Worm (Caenorhabditis elegans) whole organism, L3 larva: ENCODE results near the gene F31D5.1.

Source experiments
- ZK546.5 ChIP-seq: sonication (generic microtip); optimal IDR thresholded peaks from 2 replicates; lab custom pipeline; 2017; ENCODE audit warnings: missing biosample characterization, missing genetic modification characterization
- aly-2 ChIP-seq: fragments of 150-350 bp; optimal IDR thresholded peaks from 2 replicates; lab custom pipeline; 2014; ENCODE audit warnings: missing biosample characterization, missing genetic modification characterization
- ama-1 ChIP-seq: fragments of 150-350 bp; optimal IDR thresholded peaks from 2 replicates; lab custom pipeline; 2018
- ceh-28 ChIP-seq: fragments of 150-350 bp; optimal IDR thresholded peaks from 2 replicates; lab custom pipeline; 2014; ENCODE audit warnings: missing biosample characterization, missing genetic modification reagents, missing genetic modification characterization
- ceh-9 ChIP-seq: sonication (generic microtip); optimal IDR thresholded peaks from 2 replicates; lab custom pipeline; 2018; ENCODE audit warnings: missing biosample characterization, missing genetic modification characterization
- egl-27 ChIP-seq: sonication (generic microtip); optimal IDR thresholded peaks from 4 replicates; lab custom pipeline; 2017; ENCODE audit warnings: missing biosample characterization, missing genetic modification reagents, missing genetic modification characterization
- egl-5 ChIP-seq: fragments of 150-350 bp; optimal IDR thresholded peaks from 2 replicates; lab custom pipeline; 2017; ENCODE audit warnings: missing biosample characterization, missing genetic modification reagents, missing genetic modification characterization, inconsistent platforms
- elt-1 ChIP-seq: fragments of 150-350 bp; optimal IDR thresholded peaks from 2 replicates; lab custom pipeline; 2014; ENCODE audit warnings: missing biosample characterization, missing genetic modification characterization
- elt-2 ChIP-seq: sonication (generic microtip); optimal IDR thresholded peaks from 2 replicates; lab custom pipeline; 2016; ENCODE audit warnings: missing genetic modification reagents, mild to moderate bottlenecking, missing genetic modification characterization, missing compliant biosample characterization
- elt-3 ChIP-seq, 3 experiments: fragments of 150-350 bp in 1 of 3; sonication (generic microtip) in 2 of 3; optimal IDR thresholded peaks; 2 replicates in 2 of 3; 4 replicates in 1 of 3; lab custom pipeline; 2014 to 2017; ENCODE audit warnings: missing biosample characterization in 3 of 3, missing genetic modification characterization in 3 of 3
- eor-1 ChIP-seq, 2 experiments: fragments of 150-350 bp; optimal IDR thresholded peaks; 2 replicates each; lab custom pipeline; 2014 to 2018; ENCODE audit warnings: missing biosample characterization in 2 of 2, missing genetic modification characterization in 2 of 2
- fkh-10 ChIP-seq: sonication (generic microtip); optimal IDR thresholded peaks from 2 replicates; lab custom pipeline; 2017; ENCODE audit warnings: missing biosample characterization, missing genetic modification reagents, missing genetic modification characterization
- fkh-2 ChIP-seq: fragments of 150-350 bp; optimal IDR thresholded peaks from 2 replicates; lab custom pipeline; 2014; ENCODE audit warnings: missing biosample characterization, missing genetic modification reagents, missing genetic modification characterization
- fos-1 ChIP-seq: fragments of 150-350 bp; optimal IDR thresholded peaks from 2 replicates; lab custom pipeline; 2014; ENCODE audit warnings: missing biosample characterization, missing genetic modification characterization
- hmg-11 ChIP-seq: sonication (generic microtip); optimal IDR thresholded peaks from 2 replicates; lab custom pipeline; 2016; ENCODE audit warnings: missing genetic modification characterization, missing compliant biosample characterization
- jun-1 ChIP-seq: fragments of 150-350 bp; optimal IDR thresholded peaks from 2 replicates; lab custom pipeline; 2014; ENCODE audit warnings: missing biosample characterization, missing genetic modification reagents, missing genetic modification characterization
- lin-15B ChIP-seq: fragments of 150-350 bp; optimal IDR thresholded peaks from 2 replicates; lab custom pipeline; 2014; ENCODE audit warnings: missing biosample characterization, missing genetic modification characterization
- lin-39 ChIP-seq: fragments of 150-350 bp; optimal IDR thresholded peaks from 2 replicates; lab custom pipeline; 2018; ENCODE audit warnings: missing biosample characterization, missing genetic modification reagents, missing genetic modification characterization
- mdl-1 ChIP-seq: fragments of 150-350 bp; optimal IDR thresholded peaks from 2 replicates; lab custom pipeline; 2014; ENCODE audit warnings: missing biosample characterization, missing genetic modification characterization
- nhr-11 ChIP-seq: fragments of 150-350 bp; optimal IDR thresholded peaks from 2 replicates; lab custom pipeline; 2014; ENCODE audit warnings: missing biosample characterization, missing genetic modification characterization
- nhr-23 ChIP-seq: fragments of 150-350 bp; optimal IDR thresholded peaks from 2 replicates; lab custom pipeline; 2014; ENCODE audit warnings: missing biosample characterization, missing genetic modification reagents, missing genetic modification characterization
- nhr-237 ChIP-seq: fragments of 150-350 bp; optimal IDR thresholded peaks from 2 replicates; lab custom pipeline; 2014; ENCODE audit warnings: missing biosample characterization, missing genetic modification characterization
- nhr-25 ChIP-seq: sonication (generic microtip); optimal IDR thresholded peaks from 2 replicates; lab custom pipeline; 2017; ENCODE audit warnings: missing biosample characterization, missing genetic modification characterization
- nhr-28 ChIP-seq: fragments of 150-350 bp; optimal IDR thresholded peaks from 2 replicates; lab custom pipeline; 2014; ENCODE audit warnings: missing biosample characterization, missing genetic modification characterization
- nhr-67 ChIP-seq: fragments of 150-350 bp; optimal IDR thresholded peaks from 2 replicates; lab custom pipeline; 2014; ENCODE audit warnings: missing biosample characterization, missing genetic modification characterization
- nhr-76 ChIP-seq: fragments of 150-350 bp; sonication (generic microtip); optimal IDR thresholded peaks from 5 replicates; lab custom pipeline; 2014; ENCODE audit warnings: missing biosample characterization, missing genetic modification characterization
- nhr-77 ChIP-seq: fragments of 150-350 bp; optimal IDR thresholded peaks from 2 replicates; lab custom pipeline; 2014; ENCODE audit warnings: missing biosample characterization, missing genetic modification characterization
- pha-4 ChIP-seq: fragments of 150-350 bp; optimal IDR thresholded peaks from 2 replicates; lab custom pipeline; 2014; ENCODE audit warnings: missing biosample characterization, missing genetic modification reagents, missing genetic modification characterization
- pqm-1 ChIP-seq: fragments of 150-350 bp; optimal IDR thresholded peaks from 2 replicates; lab custom pipeline; 2017; ENCODE audit warnings: missing biosample characterization, missing genetic modification characterization, inconsistent platforms
- skn-1 ChIP-seq: fragments of 150-350 bp; optimal IDR thresholded peaks from 2 replicates; lab custom pipeline; 2014; ENCODE audit warnings: missing biosample characterization, missing genetic modification characterization
- tbx-2 ChIP-seq: sonication (generic microtip); optimal IDR thresholded peaks from 2 replicates; lab custom pipeline; 2016; ENCODE audit warnings: mild to moderate bottlenecking, missing genetic modification characterization, missing compliant biosample characterization
- zag-1 ChIP-seq: fragments of 150-350 bp; optimal IDR thresholded peaks from 2 replicates; lab custom pipeline; 2014; ENCODE audit warnings: missing biosample characterization, missing genetic modification characterization
- ztf-11 ChIP-seq: fragments of 150-350 bp; optimal IDR thresholded peaks from 2 replicates; lab custom pipeline; 2014; ENCODE audit warnings: missing biosample characterization, missing genetic modification characterization

F31D5.1 gene

ce11 chrII:4219062-4219461 is at the start of gene F31D5.1:
Gene F31D5.1 (plus strand): TSS chrII:4219362.
- TF ChIP-seq tbx-2 (tag; lab: Kevin White, UChicago) = no peak
- no peak for TF ChIP-seq aly-2 (tag; lab: Kevin White, UChicago)
- TF ChIP-seq ZK546.5 (tag; lab: Kevin White, UChicago) = no peak
- TF ChIP-seq nhr-11 (tag; lab: Kevin White, UChicago) = no peak

- TF ChIP-seq ceh-28 (tag; lab: Kevin White, UChicago) (no peak), elt-1 (tag; lab: Kevin White, UChicago) (no peak), elt-3 (tag; optimal IDR thresholded peaks at IDR 0.05; lab: Kevin White, UChicago) (no peak), hmg-11 (tag; lab: Kevin White, UChicago) (no peak), mdl-1 (no peak), aly-2 (tag; lab: Kevin White, UChicago) (no peak), nhr-23 (tag; lab: Kevin White, UChicago) (no peak), ZK546.5 (tag; lab: Kevin White, UChicago) (no peak), pqm-1 (tag; lab: Kevin White, UChicago) (no peak), egl-5 (tag; lab: Kevin White, UChicago) (no peak)
Observed at ce11 chrII:4170508-4170907, 48.7 kb upstream of the F31D5.1 start, which contains the start of gene R03H10.5. Gene R03H10.5 (minus strand): TSS chrII:4170608.

DNA sequence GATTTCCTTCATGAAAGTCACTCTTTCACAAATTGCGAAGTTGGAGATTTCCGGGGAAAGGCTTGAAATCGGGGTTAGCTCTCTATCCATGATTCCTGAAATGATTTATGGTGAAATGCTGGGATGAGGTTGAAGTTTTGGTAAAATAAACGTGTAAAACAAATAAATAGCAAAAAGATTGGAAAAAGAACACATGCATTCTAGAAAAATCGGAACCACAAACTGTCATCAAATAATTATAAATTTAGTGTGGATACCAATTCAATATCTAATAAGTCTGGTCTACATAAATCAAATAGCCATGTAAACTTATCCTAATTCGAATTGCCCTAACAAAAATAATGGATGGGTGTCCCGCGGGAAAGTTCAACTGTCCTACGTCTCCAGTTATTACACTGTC is 45.8 kb upstream of the F31D5.1 start, which contains the start of gene R03H10.6:
Gene R03H10.6 (minus strand): TSS at position 101 of the 400 bp plus-strand sequence.
- no peak for TF ChIP-seq aly-2 (tag; lab: Kevin White, UChicago)
- no peak for TF ChIP-seq nhr-11 (tag; lab: Kevin White, UChicago)
- TF ChIP-seq pha-4 (tag; lab: Kevin White, UChicago) = no peak
- TF ChIP-seq fkh-10 = no peak
- no peak for TF ChIP-seq zag-1 (tag; lab: Kevin White, UChicago)

ce11 chrII:4173842-4174241 is 45.3 kb upstream of the F31D5.1 start:
- TF ChIP-seq egl-27 (tag; lab: Kevin White, UChicago) = no peak
- TF ChIP-seq nhr-67 (tag; lab: Kevin White, UChicago) = no peak
- TF ChIP-seq ZK546.5 (tag; lab: Kevin White, UChicago) = no peak
- TF ChIP-seq skn-1 (tag; lab: Kevin White, UChicago) = no peak
- peak; percentile 33 for TF ChIP-seq lin-15B
- no peak for TF ChIP-seq nhr-76 (tag; lab: Kevin White, UChicago)

ce11 chrII:4178838-4179237 is 40.3 kb upstream of the F31D5.1 start, which contains the start of gene R03H10.7:
Gene R03H10.7 (minus strand): TSS chrII:4178938.
- TF ChIP-seq nhr-25 (tag; lab: Kevin White, UChicago) (no peak), jun-1 (tag; lab: Kevin White, UChicago) (no peak), hmg-11 (tag; lab: Kevin White, UChicago) (no peak), eor-1 (tag; optimal IDR thresholded peaks at IDR 0.05; lab: Kevin White, UChicago) (no peak), lin-39 (tag; lab: Kevin White, UChicago) (no peak), mdl-1 (no peak), ama-1 (lab: Kevin White, UChicago) (no peak), tbx-2 (tag; lab: Kevin White, UChicago) (no peak), egl-5 (tag; lab: Kevin White, UChicago) (no peak), pqm-1 (tag; lab: Kevin White, UChicago) (no peak), fkh-2 (tag; lab: Kevin White, UChicago) (no peak), egl-27 (tag; lab: Kevin White, UChicago) (no peak), elt-1 (tag; lab: Kevin White, UChicago) (no peak), elt-2 (no peak), fos-1 (tag; lab: Kevin White, UChicago) (no peak), nhr-237 (tag; lab: Kevin White, UChicago) (no peak), ceh-9 (tag; lab: Kevin White, UChicago) (no peak), ztf-11 (tag; lab: Kevin White, UChicago) (no peak), nhr-28 (tag; lab: Kevin White, UChicago) (no peak), aly-2 (tag; lab: Kevin White, UChicago) (no peak)

- TF ChIP-seq pha-4 (tag; lab: Kevin White, UChicago) (peak; percentile 74), nhr-77 (tag; lab: Kevin White, UChicago) (no peak), egl-5 (tag; lab: Kevin White, UChicago) (peak; percentile 51), ceh-9 (tag; lab: Kevin White, UChicago) (no peak)
Observed at ce11 chrII:4179897-4180296, 39.3 kb upstream of the F31D5.1 start, which contains the start of gene R03H10.1. Gene R03H10.1 (plus strand): TSS chrII:4180248.
